Worm (Caenorhabditis elegans) whole organism, early embryonic: Measurements from ENCODE around the gene Y75D11A.2.

Experiments used
- ama-1 ChIP-seq: fragments of 150-350 bp; optimal IDR thresholded peaks from 2 replicates; lab custom pipeline; 2014
- flt-1 ChIP-seq: fragments of 200-800 bp; sonication (Bioruptor generic); IDR thresholded peaks from 2 replicates; pipeline ENCODE4 v1.3.6; 2022; ENCODE audit warnings: missing genetic modification characterization, missing compliant biosample characterization
- hmg-4 ChIP-seq: fragments of 200-800 bp; sonication (Bioruptor generic); optimal IDR thresholded peaks from 2 replicates; lab custom pipeline; 2018; ENCODE audit warnings: mild to moderate bottlenecking, missing genetic modification characterization, missing compliant biosample characterization

DNA sequence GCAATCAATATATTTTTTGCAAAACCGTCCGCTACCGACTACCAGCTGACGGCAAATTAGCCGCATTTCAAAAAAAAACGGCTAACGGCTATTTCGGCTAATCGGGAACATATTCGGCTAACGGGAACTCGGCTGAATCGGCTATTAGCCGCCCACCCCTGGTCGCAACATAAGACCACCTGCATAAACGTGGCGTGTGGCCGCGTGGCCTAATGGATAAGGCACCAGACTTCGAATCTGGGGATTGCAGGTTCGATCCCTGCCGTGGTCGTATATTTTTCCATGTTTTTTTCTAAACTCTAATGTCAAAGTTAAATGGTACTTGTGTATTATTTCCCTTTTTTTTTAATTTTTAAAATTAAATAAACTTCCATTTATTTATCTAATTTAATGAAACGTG, 44.2 kb upstream of the Y75D11A.2 start:
- TF ChIP-seq flt-1 (GFP tag; lab: Robert Waterston, UW), result no peak
- no peak for TF ChIP-seq hmg-4 (GFP tag; lab: Kevin White, UChicago)
- TF ChIP-seq ama-1, result no peak
